Fruit fly (Drosophila melanogaster) S2 (cell line): ENCODE measurements around the gene CG10182.
A peak's percentile ranks its signal among the peaks of the same experiment; 100 is the strongest.

Experiments
- CG8478 ChIP-seq: fragments of >200 bp; optimal IDR thresholded peaks from 2 replicates; lab custom pipeline; 2018
- CTCF ChIP-seq, 2 experiments: fragments of >200 bp; optimal IDR thresholded peaks; 2 replicates each; lab custom pipeline; 2018

CG10182 gene

dm6 chr3R:23589719-23590118 lies at the start of gene CG10182:
Gene CG10182, minus strand, starts transcription at chr3R:23589819.
- no peak for TF ChIP-seq CTCF (optimal IDR thresholded peaks at IDR 0.05; lab: Kevin White, UChicago)
- no peak for TF ChIP-seq CG8478 (lab: Kevin White, UChicago)

dm6 chr3R:23638351-23638750 lies 48.7 kb upstream of the CG10182 start:
- TF ChIP-seq CTCF (optimal IDR thresholded peaks at IDR 0.05; lab: Kevin White, UChicago) (no peak), CG8478 (lab: Kevin White, UChicago) (no peak)

dm6 chr3R:23637277-23637676 lies 47.7 kb upstream of the CG10182 start:
- TF ChIP-seq CTCF (optimal IDR thresholded peaks at IDR 0.05; lab: Kevin White, UChicago) (no peak), CG8478 (lab: Kevin White, UChicago) (no peak)

dm6 chr3R:23634789-23635188 lies 45.2 kb upstream of the CG10182 start:
- TF ChIP-seq CG8478 (lab: Kevin White, UChicago) (no peak), CTCF (optimal IDR thresholded peaks at IDR 0.05; lab: Kevin White, UChicago) (peak; percentile 40 to 56)

- TF ChIP-seq CTCF (optimal IDR thresholded peaks at IDR 0.05; lab: Kevin White, UChicago) (no peak), CG8478 (lab: Kevin White, UChicago) (no peak)
Measured at dm6 chr3R:23629572-23629971, 40.0 kb upstream of the CG10182 start.

dm6 chr3R:23627140-23627539 lies 37.5 kb upstream of the CG10182 start:
- no peak for TF ChIP-seq CG8478 (lab: Kevin White, UChicago)
- TF ChIP-seq CTCF (optimal IDR thresholded peaks at IDR 0.05; lab: Kevin White, UChicago): no peak

dm6 chr3R:23622961-23623360 lies 33.3 kb upstream of the CG10182 start:
- TF ChIP-seq CG8478 (lab: Kevin White, UChicago) (no peak), CTCF (optimal IDR thresholded peaks at IDR 0.05; lab: Kevin White, UChicago) (peak; percentile 51 to 52)

- no peak for TF ChIP-seq CTCF (optimal IDR thresholded peaks at IDR 0.05; lab: Kevin White, UChicago)
- TF ChIP-seq CG8478 (lab: Kevin White, UChicago): no peak
Measured at dm6 chr3R:23612121-23612520, 22.5 kb upstream of the CG10182 start.

- no peak for TF ChIP-seq CG8478 (lab: Kevin White, UChicago)
- TF ChIP-seq CTCF (optimal IDR thresholded peaks at IDR 0.05; lab: Kevin White, UChicago): no peak
Measured at dm6 chr3R:23605315-23605881, 15.8 kb upstream of the CG10182 start, which contains the start of gene CG10184. Gene CG10184, minus strand, starts transcription at chr3R:23605495.

dm6 chr3R:23601346-23601817 lies 11.8 kb upstream of the CG10182 start:
- TF ChIP-seq CTCF (optimal IDR thresholded peaks at IDR 0.05; lab: Kevin White, UChicago): no peak
- TF ChIP-seq CG8478 (lab: Kevin White, UChicago): no peak

dm6 chr3R:23598934-23599333 lies 9.3 kb upstream of the CG10182 start, which contains the start of gene CG10183:
Gene CG10183, minus strand, starts transcription at chr3R:23599034.
- TF ChIP-seq CG8478 (lab: Kevin White, UChicago): no peak
- TF ChIP-seq CTCF (optimal IDR thresholded peaks at IDR 0.05; lab: Kevin White, UChicago): no peak

dm6 chr3R:23596173-23596572 lies 6.6 kb upstream of the CG10182 start, which contains the start of gene CG16723:
Gene CG16723, minus strand, starts transcription at chr3R:23596273.
- TF ChIP-seq CG8478 (lab: Kevin White, UChicago) (no peak), CTCF (optimal IDR thresholded peaks at IDR 0.05; lab: Kevin White, UChicago) (no peak)

dm6 chr3R:23592669-23593068 lies 3.0 kb upstream of the CG10182 start, which contains the start of gene CG33337:
Gene CG33337, minus strand, starts transcription at chr3R:23592769.
- TF ChIP-seq CTCF (optimal IDR thresholded peaks at IDR 0.05; lab: Kevin White, UChicago): no peak
- TF ChIP-seq CG8478 (lab: Kevin White, UChicago): no peak

dm6 chr3R:23576618-23577017 lies 13.0 kb downstream of the CG10182 start:
- TF ChIP-seq CG8478 (lab: Kevin White, UChicago): no peak
- no peak for TF ChIP-seq CTCF (optimal IDR thresholded peaks at IDR 0.05; lab: Kevin White, UChicago)

- no peak for TF ChIP-seq CTCF (optimal IDR thresholded peaks at IDR 0.05; lab: Kevin White, UChicago)
- TF ChIP-seq CG8478 (lab: Kevin White, UChicago): no peak
Measured at dm6 chr3R:23569195-23569594, 20.4 kb downstream of the CG10182 start.

- TF ChIP-seq CG8478 (lab: Kevin White, UChicago): no peak
- TF ChIP-seq CTCF (optimal IDR thresholded peaks at IDR 0.05; lab: Kevin White, UChicago): no peak
Measured at dm6 chr3R:23557244-23557643, 32.4 kb downstream of the CG10182 start, which contains the start of gene beat-IV. Gene beat-IV, plus strand, starts transcription at chr3R:23557412.
